Fruit fly (Drosophila melanogaster) whole organism, adult: ENCODE results near the gene CG1317.

Experiments used
- CG12768 ChIP-seq: fragments of 200-800 bp; sonication (Bioruptor generic); optimal IDR thresholded peaks from 2 replicates; lab custom pipeline; 2017; ENCODE audit warnings: missing biosample characterization, missing genetic modification characterization, mild to moderate bottlenecking, moderate library complexity, missing genetic modification reagents
- CG14711 ChIP-seq: fragments of 200-800 bp; sonication (Bioruptor generic); optimal IDR thresholded peaks from 2 replicates; lab custom pipeline; 2018; ENCODE audit warnings: missing biosample characterization, mild to moderate bottlenecking, missing genetic modification characterization, moderate library complexity
- CG1620 ChIP-seq: fragments of 200-800 bp; sonication (Bioruptor generic); optimal IDR thresholded peaks from 2 replicates; lab custom pipeline; 2016; ENCODE audit warnings: missing biosample characterization, missing genetic modification characterization
- CG5204 ChIP-seq: fragments of 200-800 bp; sonication (Bioruptor generic); optimal IDR thresholded peaks from 2 replicates; lab custom pipeline; 2016; ENCODE audit warnings: missing biosample characterization, missing genetic modification characterization
- CG7045 ChIP-seq: fragments of 200-800 bp; sonication (Bioruptor generic); optimal IDR thresholded peaks from 2 replicates; lab custom pipeline; 2017; ENCODE audit warnings: missing biosample characterization, mild to moderate bottlenecking, missing genetic modification characterization
- CG7101 ChIP-seq: fragments of 200-800 bp; sonication (Bioruptor generic); optimal IDR thresholded peaks from 2 replicates; lab custom pipeline; 2018; ENCODE audit warnings: missing biosample characterization, mild to moderate bottlenecking, missing genetic modification characterization, moderate library complexity
- Clk ChIP-seq: fragments of 200-800 bp; sonication (Bioruptor generic); optimal IDR thresholded peaks from 2 replicates; lab custom pipeline; 2017; ENCODE audit warnings: missing biosample characterization, missing genetic modification characterization
- Mnt ChIP-seq: fragments of 200-800 bp; sonication (Bioruptor generic); optimal IDR thresholded peaks from 2 replicates; lab custom pipeline; 2016; ENCODE audit warnings: missing biosample characterization, mild to moderate bottlenecking, missing genetic modification characterization
- cic ChIP-seq: fragments of 200-800 bp; sonication (Bioruptor generic); optimal IDR thresholded peaks from 2 replicates; lab custom pipeline; 2017; ENCODE audit warnings: missing biosample characterization, mild to moderate bottlenecking, missing genetic modification characterization, moderate library complexity
- kay ChIP-seq: fragments of 200-800 bp; sonication (Bioruptor generic); peaks from one replicate; lab custom pipeline; 2016; ENCODE audit warnings: missing biosample characterization, missing genetic modification characterization, borderline replicate concordance
- tj ChIP-seq: fragments of 200-800 bp; sonication (Bioruptor generic); optimal IDR thresholded peaks from 3 replicates; lab custom pipeline; 2017; ENCODE audit warnings: missing biosample characterization, mild to moderate bottlenecking, missing genetic modification characterization, moderate library complexity
- toe ChIP-seq: fragments of 200-800 bp; sonication (Bioruptor generic); optimal IDR thresholded peaks from 2 replicates; lab custom pipeline; 2016; ENCODE audit warnings: missing biosample characterization, missing genetic modification characterization

DNA sequence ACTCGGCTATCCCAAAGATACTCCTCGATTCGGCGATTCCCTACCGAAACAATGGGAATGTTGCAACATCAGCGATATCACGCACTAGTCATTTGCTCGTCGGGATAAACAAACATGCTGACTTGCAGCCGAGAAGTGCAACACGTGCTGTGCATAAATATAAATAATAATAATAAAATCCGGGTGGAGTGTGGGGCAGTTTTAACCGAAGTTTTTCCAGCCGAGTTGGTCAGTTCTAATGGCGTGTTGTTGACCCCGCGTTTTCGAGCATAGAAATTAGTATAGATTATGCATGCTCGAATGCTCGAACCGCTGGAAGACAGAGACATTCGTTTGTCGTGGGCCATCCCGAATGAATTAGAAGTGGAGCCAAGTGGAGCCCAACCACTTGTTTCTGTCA, 26.9 kb upstream of the CG1317 start:
- TF ChIP-seq Mnt (GFP tag; lab: Kevin White, UChicago): no peak
- TF ChIP-seq Clk: no peak
- TF ChIP-seq tj (GFP tag; lab: Kevin White, UChicago): peak; percentile 57
- no peak for TF ChIP-seq CG7101 (tag; lab: Kevin White, UChicago)
- no peak for TF ChIP-seq toe
- no peak for TF ChIP-seq CG1620 (GFP tag; lab: Kevin White, UChicago)
- no peak for TF ChIP-seq CG5204 (GFP tag; lab: Kevin White, UChicago)
- no peak for TF ChIP-seq cic (GFP tag; lab: Kevin White, UChicago)
- no peak for TF ChIP-seq CG12768 (GFP tag; lab: Kevin White, UChicago)
- no peak for TF ChIP-seq kay (GFP tag; lab: Kevin White, UChicago)
- TF ChIP-seq CG7045 (GFP tag; lab: Kevin White, UChicago): no peak
- no peak for TF ChIP-seq CG14711 (tag; lab: Kevin White, UChicago)
